Worm (Caenorhabditis elegans): ENCODE measurements around the gene srh-209.

ce11 chrV:18364558-18364957 is 40.1 kb downstream of the srh-209 start, which contains the start of gene C08E8.9:
- TF ChIP-seq nhr-25 (tag; optimal IDR thresholded peaks at IDR 0.05): no peak
- no peak for TF ChIP-seq lin-39 (tag; optimal IDR thresholded peaks at IDR 0.05)
- no peak for TF ChIP-seq ama-1 (optimal IDR thresholded peaks at IDR 0.05)
- no peak for TF ChIP-seq lin-13 (GFP tag; optimal IDR thresholded peaks at IDR 0.05)
- TF ChIP-seq nhr-12 (tag; optimal IDR thresholded peaks at IDR 0.05): no peak
- no peak for TF ChIP-seq lsy-2 (tag; optimal IDR thresholded peaks at IDR 0.05)
- TF ChIP-seq F13H6.1 (tag; optimal IDR thresholded peaks at IDR 0.05): no peak
- no peak for TF ChIP-seq elt-3 (tag; optimal IDR thresholded peaks at IDR 0.05)
- TF ChIP-seq mbf-1 (tag; optimal IDR thresholded peaks at IDR 0.05): no peak
- no peak for TF ChIP-seq nhr-77 (tag; optimal IDR thresholded peaks at IDR 0.05)
- no peak for TF ChIP-seq skn-1 (tag; optimal IDR thresholded peaks at IDR 0.05)
- TF ChIP-seq nhr-21 (tag; optimal IDR thresholded peaks at IDR 0.05): no peak

All from whole organism, L2 larva.